Worm (Caenorhabditis elegans) whole organism, dauer: ENCODE measurements around the gene C05D9.9.

Experiments
- unc-62 ChIP-seq: sonication (generic microtip); optimal IDR thresholded peaks from 2 replicates; lab custom pipeline; 2017; ENCODE audit warnings: missing biosample characterization, missing genetic modification reagents, missing genetic modification characterization

Gene C05D9.9

DNA sequence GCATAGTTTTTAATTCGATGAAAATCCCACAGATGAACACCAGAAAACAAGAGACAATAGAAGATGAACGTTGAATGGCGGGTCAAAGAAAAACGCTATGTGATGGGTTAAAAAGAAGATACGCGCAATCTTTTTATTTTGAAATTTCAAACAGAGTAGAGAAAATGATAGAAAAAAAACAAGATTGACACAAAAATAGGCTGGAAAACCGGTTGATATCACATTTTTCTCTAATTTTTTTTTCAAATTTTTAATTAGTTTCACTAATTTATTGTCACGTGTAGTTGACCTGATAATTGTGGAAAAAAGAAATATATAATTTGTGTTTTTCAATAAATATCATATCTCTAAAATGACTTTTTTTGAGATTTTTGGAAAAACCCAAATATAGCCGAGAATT is at the start of gene C05D9.9:
Gene C05D9.9, minus strand, starts transcription at position 101 of the 400 bp plus-strand sequence.
- no peak for TF ChIP-seq unc-62 (GFP tag; lab: Kevin White, UChicago)

DNA sequence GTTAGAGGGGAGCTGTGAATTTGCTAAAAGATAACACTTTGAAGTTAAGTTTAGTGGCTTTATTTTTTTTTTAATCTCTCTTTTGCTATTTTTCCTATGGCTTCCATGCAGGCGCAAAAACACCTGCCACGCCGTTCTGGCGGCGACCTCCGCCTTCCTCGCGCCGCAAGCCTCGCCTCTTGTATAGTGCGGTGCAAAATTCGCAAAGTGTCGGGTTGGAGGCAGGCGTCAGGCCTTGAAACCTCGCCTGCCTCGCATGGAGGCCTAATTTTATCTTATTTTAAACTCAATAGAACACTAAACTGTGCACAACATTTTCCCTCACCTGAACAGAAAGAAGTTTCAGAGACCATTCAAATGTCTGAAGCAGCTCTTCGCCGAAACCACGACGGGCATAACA is 48.0 kb upstream of the C05D9.9 start:
- no peak for TF ChIP-seq unc-62 (GFP tag; lab: Kevin White, UChicago)

DNA sequence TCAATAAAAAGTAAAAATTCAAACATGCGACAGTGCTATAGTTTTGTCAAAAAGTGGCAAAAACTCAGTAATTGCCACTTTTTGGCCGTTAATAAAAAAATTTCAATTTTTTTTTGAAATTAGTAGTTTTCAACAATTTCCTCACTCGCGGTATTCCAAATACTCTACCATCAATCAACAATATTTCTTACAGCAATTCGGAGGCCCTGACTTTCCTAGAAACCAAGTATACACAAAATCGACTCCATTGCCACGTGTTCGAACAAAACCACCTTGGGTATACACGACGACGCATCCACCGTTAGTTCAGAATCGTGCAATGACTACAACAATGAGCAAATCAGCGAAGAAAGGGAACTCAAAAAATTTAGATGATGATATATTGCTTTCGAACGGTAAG is 47.6 kb upstream of the C05D9.9 start:
- TF ChIP-seq unc-62 (GFP tag; lab: Kevin White, UChicago): no peak

DNA sequence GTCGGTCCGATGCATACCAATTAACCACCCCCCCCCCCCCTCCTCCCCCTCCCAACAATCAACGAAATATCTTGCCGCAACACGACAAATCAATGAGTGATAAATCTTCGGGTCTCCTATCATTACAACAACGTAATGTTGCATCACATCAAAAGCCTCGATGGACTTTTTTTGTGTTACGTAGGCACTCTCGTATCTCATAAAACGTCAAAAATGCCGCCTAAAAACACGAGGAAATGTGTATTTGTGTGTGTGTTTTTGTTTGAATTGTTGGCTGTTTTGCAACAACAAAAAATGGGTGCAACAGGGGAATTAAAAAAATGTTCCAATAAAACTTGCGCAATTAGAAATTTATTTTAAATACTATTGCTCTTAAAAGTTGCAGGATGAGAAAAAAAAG is 43.2 kb upstream of the C05D9.9 start:
- no peak for TF ChIP-seq unc-62 (GFP tag; lab: Kevin White, UChicago)

DNA sequence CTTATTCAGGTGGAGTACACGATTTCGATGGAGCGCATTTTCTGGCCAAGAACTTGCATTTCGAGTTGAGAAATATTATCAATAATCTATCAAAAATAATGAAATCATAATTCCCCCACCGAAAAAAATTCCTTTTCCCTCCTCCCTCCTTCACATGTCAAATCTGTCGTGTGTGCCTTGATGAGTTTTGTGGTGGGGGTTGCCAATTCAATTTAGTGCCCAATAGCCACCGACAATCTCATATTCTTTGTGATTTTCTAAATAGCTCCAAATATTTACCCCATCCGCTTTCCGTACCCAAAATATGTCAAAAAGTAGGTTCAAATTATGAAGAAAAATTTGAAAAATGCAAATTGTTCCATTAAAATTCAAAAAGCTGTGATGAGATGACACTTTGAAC is 38.0 kb upstream of the C05D9.9 start, which contains the start of gene tmc-1:
Gene tmc-1, plus strand, starts transcription at position 189 of the 400 bp plus-strand sequence.
- TF ChIP-seq unc-62 (GFP tag; lab: Kevin White, UChicago): no peak

DNA sequence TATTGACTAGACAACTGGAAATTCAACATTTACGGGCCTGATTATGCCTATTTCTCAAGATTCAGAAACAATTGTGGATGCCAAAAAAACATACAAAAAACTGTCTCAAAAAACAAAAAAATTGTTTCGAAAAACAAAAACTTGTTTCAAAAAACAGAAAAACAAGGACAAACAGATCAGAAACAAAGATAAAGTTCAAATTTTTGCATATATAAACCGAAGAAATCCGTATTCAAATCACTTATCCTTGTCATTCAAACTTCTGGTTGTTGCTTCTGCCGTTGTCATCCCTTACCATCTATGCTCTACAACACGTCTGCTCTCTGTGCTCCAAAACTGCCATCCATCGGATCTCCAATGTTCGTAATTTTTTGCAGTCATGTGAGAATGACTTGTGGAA is 30.6 kb upstream of the C05D9.9 start, which contains the start of gene R193.1:
Gene R193.1, plus strand, starts transcription at position 301 of the 400 bp plus-strand sequence.
- no peak for TF ChIP-seq unc-62 (GFP tag; lab: Kevin White, UChicago)

DNA sequence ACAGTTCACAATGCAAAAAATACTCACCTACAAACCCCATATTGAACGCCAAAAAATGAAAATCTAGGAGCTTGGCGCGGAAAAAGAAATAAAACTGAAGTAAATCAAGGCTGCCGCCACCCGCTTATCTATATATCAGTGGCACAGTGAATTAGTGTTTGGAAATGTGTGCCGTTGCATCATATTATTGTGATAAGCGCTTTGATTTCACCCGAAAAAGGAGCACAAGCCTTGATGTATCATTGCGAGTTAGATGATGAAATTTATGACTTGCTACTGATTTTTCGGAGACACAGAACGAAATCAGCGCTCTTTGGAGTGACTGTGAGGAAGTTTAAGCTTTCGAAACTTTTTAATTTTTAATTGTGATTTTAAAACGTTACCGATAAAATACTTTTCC is 24.4 kb upstream of the C05D9.9 start, which contains the start of the genes R193.2 and R193.6:
Gene R193.2, minus strand, starts transcription at position 148 of the 400 bp plus-strand sequence.
Gene R193.6, plus strand, starts transcription at position 350 of the 400 bp plus-strand sequence.
- no peak for TF ChIP-seq unc-62 (GFP tag; lab: Kevin White, UChicago)

DNA sequence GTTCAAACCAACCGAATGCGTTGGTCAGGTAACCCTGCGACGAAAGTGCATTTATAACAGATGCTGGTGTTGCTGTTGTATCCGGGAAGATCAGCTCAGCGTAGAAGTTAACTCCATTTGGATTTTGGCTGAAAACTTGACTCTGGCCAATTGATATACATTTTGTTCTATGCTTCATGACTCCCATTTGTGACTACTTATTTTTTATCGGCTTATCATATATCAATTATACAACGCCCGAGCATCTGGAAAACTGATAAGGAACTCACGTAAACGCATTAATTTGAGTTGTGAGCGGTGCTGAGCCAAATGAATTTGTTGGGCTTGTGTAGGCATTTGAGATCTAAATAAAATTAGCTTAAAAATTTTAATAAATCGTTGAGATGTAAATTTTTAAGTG is 23.3 kb upstream of the C05D9.9 start:
- TF ChIP-seq unc-62 (GFP tag; lab: Kevin White, UChicago): no peak

DNA sequence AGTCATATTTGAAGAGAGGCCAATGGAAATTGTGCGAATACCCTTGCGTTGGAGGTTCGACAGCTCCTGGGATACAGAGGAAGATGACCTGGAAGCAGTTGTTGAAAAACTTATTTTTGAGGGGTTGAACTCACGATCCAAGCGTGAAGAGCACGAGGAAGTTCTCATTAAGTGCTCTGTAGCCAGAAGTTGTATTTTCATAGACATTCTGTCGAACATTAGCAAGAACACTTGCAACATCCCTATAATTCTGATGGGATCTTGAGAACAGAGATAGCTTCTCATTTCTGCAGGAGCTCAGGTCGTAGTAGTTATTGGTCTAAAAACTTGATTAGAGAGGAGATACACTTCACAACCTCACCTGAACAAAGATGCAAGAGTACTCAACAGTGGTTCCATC is 17.6 kb upstream of the C05D9.9 start:
- TF ChIP-seq unc-62 (GFP tag; lab: Kevin White, UChicago): no peak

DNA sequence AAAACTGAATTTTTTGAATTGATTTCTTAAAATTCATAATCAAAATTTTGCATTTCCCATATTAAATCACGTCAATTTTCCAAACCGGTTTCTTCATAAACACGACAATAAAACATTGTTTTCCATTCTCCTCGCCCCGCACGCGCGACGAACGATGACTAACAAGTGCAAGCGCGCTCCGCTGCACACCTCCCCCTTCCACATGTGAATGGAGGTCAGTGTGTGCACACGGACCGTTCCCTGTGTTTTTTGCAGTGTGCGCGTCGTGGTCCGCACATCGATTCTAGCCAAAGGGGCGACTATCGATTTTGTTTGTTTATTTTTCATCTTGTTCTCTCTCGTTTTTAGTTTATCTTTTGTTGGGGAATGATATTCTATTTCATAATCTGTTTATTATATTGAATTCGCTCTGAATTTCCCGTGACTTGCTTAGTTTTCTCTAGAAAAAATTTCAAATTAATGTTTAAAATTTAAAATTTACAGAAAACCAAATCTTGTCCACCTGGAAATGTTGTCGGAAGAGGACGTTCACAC is 4.5 kb upstream of the C05D9.9 start, which contains the start of gene snx-1:
Gene snx-1, plus strand, starts transcription at position 484 of the 534 bp plus-strand sequence.
- TF ChIP-seq unc-62 (GFP tag; lab: Kevin White, UChicago): no peak

DNA sequence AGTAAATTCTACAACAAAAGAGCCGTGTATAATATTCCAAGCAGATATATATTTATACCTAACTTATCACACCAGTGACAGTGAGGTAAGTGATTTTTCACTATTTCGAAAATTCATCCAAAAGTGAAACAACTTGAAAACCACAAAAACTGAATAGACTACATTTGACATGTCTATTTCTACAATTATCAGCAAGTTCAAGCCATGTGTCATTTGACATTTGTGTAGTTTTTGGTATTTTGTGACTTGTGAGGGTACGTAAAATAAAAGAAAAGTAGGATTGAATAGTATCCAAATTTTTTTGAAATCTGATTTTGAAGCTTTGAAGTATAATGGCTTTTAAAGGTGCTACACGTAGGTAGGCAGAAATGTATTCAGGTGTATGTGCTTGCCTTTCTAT is 2.2 kb upstream of the C05D9.9 start:
- no peak for TF ChIP-seq unc-62 (GFP tag; lab: Kevin White, UChicago)

DNA sequence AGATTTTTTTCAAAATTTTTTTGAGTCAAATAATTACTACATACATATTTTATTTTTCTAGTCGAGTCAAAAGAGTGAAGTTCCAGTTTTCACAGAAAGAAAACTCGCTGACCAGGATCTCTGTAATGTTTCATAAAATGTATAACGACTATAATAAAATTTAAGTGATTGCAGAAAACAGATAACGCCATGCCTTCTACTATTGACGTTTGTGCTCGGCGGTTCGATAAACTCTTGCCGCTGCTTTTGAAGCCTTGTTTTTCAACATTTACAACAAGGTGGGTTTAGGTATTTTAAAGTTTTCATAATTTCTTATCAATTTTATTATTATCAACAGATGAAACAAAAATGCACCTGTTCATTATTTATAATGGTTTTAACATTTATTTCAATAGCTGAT is 1.4 kb upstream of the C05D9.9 start, which contains the start of gene lmp-2:
Gene lmp-2, plus strand, starts transcription at position 190 of the 400 bp plus-strand sequence.
- no peak for TF ChIP-seq unc-62 (GFP tag; lab: Kevin White, UChicago)

DNA sequence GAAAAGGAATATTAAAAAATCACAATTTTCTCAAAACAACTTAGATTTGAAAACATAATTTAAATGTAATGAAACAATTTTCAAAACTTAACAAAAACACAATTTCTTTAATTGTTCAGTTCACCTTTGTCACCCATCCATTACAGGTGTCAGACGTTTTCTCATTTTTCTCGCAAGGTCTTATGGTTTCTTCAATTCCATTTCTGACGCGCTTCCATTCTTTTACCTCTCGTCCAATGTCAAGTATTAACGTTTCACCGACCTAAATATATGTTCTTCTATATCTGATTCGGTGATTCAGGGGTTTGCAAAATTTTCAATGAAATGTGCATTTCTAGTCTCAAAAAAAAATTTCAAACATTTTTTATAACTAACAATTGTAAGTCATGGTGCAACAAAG is 575 bp downstream of the C05D9.9 start:
- TF ChIP-seq unc-62 (GFP tag; lab: Kevin White, UChicago): no peak

DNA sequence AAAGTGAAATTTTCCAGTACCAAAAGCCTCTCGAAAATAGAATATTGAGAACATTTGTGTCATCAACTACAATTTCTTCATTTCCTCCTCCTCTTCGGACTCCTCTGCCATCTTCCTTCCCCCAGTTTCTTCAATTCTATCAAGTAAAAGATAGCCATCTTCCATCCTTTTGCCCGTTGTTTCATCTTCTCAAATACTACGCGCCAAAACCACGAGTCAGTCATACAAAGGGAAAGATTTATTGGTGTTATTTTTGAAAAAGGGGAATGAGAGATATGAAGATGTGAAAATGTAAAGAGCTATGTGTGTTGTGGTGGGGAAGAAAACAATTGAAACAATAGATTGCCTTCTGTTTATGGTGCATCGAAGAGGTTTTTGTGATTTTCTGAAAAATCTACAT is 1.8 kb downstream of the C05D9.9 start:
- TF ChIP-seq unc-62 (GFP tag; lab: Kevin White, UChicago): no peak

DNA sequence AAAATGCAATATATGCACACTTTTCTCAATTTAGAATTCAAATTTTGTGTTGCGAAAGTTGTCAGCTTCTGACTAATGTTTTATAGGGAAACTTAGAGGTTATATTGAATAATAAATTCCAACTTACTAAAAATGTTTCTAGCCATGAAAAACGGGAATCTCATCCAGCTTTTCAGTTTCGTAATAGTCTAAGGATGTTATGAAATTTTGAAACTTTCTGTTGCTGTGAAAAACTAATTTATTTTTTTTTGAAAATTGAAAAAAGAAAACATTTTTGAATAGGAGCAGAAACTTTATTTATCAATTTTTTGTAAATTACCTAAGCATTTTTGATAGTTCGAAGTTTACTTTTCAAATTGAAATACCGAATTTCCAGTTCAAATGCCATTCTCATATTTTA is 2.5 kb downstream of the C05D9.9 start:
- TF ChIP-seq unc-62 (GFP tag; lab: Kevin White, UChicago): no peak

DNA sequence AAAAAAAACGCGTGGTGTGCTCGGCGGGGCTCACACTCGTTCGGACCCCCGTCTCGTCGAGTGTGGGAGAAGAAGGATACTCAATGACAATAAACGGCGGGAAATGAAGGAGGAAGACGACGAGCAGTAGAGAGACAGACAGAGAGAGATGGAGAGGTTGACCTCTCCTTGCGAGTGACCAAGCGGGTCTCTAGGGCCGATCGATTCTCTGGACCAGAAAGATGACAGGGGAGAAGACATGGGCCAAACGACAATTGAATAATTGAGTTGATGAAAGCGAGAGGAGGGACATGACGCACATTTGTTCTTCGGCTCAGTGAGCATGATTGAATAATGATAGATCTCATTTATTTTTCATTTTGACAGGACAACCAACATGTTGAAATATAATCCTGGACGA is 3.7 kb downstream of the C05D9.9 start:
- no peak for TF ChIP-seq unc-62 (GFP tag; lab: Kevin White, UChicago)

DNA sequence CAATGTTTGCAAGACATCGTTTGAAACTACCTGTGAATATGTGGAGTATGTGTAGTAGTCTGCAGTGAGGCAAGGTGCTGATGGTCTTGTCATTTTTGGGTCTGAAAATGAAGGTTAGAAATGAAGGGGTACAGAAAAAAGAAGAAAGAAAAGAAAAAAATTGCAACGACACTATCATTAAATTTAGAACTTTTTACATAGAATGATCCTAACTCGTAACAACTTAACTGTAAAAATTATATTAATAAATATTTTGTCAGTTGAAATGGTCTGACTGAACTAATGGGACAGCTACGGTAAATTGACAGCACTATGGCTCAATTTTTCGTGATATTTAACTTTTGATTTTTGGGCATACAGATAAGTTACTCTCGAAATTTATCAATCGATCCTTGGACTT is 4.7 kb downstream of the C05D9.9 start, which contains the start of gene C05D9.7:
Gene C05D9.7, minus strand, starts transcription at position 101 of the 400 bp plus-strand sequence.
- TF ChIP-seq unc-62 (GFP tag; lab: Kevin White, UChicago): no peak
